Worm (Caenorhabditis elegans) whole organism, mixed stage, embryonic: ENCODE measurements around the gene cubn-1.

Source experiments
- bed-3 ChIP-seq: fragments of 200-800 bp; sonication (Bioruptor generic); optimal IDR thresholded peaks from 3 replicates; lab custom pipeline; 2018; ENCODE audit warnings: mild to moderate bottlenecking, missing genetic modification characterization, moderate library complexity, missing compliant biosample characterization
- ceh-39 ChIP-seq: fragments of 150-350 bp; optimal IDR thresholded peaks from 2 replicates; lab custom pipeline; 2014; ENCODE audit warnings: missing biosample characterization, missing genetic modification characterization
- ceh-83 ChIP-seq: fragments of 200-800 bp; sonication (Bioruptor generic); optimal IDR thresholded peaks from 2 replicates; lab custom pipeline; 2018; ENCODE audit warnings: mild to moderate bottlenecking, missing genetic modification characterization, missing compliant biosample characterization
- drap-1 ChIP-seq: fragments of 200-800 bp; sonication (Bioruptor generic); optimal IDR thresholded peaks from 3 replicates; lab custom pipeline; 2018; ENCODE audit warnings: mild to moderate bottlenecking, missing genetic modification characterization, missing compliant biosample characterization
- elt-1 ChIP-seq: sonication (generic microtip); optimal IDR thresholded peaks from 2 replicates; lab custom pipeline; 2017; ENCODE audit warnings: missing genetic modification characterization, mild to moderate bottlenecking, missing compliant biosample characterization, antibody characterized with exemption, moderate library complexity, borderline replicate concordance; ENCODE audit not compliant: insufficient read depth
- elt-3 ChIP-seq: fragments of 150-350 bp; optimal IDR thresholded peaks from 2 replicates; lab custom pipeline; 2014; ENCODE audit warnings: missing biosample characterization, missing genetic modification characterization
- flh-1 ChIP-seq: fragments of 200-800 bp; sonication (Bioruptor generic); optimal IDR thresholded peaks from 2 replicates; lab custom pipeline; 2018; ENCODE audit warnings: mild to moderate bottlenecking, missing genetic modification characterization, moderate library complexity, missing compliant biosample characterization
- hlh-1 ChIP-seq: fragments of 150-350 bp; optimal IDR thresholded peaks from 2 replicates; lab custom pipeline; 2014; ENCODE audit warnings: missing biosample characterization, missing genetic modification reagents, missing genetic modification characterization
- lsy-2 ChIP-seq: fragments of 150-350 bp; optimal IDR thresholded peaks from 2 replicates; lab custom pipeline; 2014; ENCODE audit warnings: missing biosample characterization, missing genetic modification characterization
- mab-5 ChIP-seq: fragments of 150-350 bp; optimal IDR thresholded peaks from 2 replicates; lab custom pipeline; 2014; ENCODE audit warnings: missing biosample characterization, missing genetic modification characterization
- mep-1 ChIP-seq: fragments of 150-350 bp; optimal IDR thresholded peaks from 2 replicates; lab custom pipeline; 2017; ENCODE audit warnings: missing biosample characterization, missing genetic modification reagents, missing genetic modification characterization, inconsistent platforms
- mls-2 ChIP-seq: sonication (generic microtip); optimal IDR thresholded peaks from 2 replicates; lab custom pipeline; 2016; ENCODE audit warnings: mild to moderate bottlenecking, missing genetic modification characterization, moderate library complexity, missing compliant biosample characterization
- nhr-12 ChIP-seq: fragments of 150-350 bp; optimal IDR thresholded peaks from 2 replicates; lab custom pipeline; 2014; ENCODE audit warnings: missing biosample characterization, missing genetic modification characterization
- nhr-2 ChIP-seq: fragments of 150-350 bp; optimal IDR thresholded peaks from 2 replicates; lab custom pipeline; 2014; ENCODE audit warnings: missing biosample characterization, missing genetic modification characterization
- nhr-237 ChIP-seq: fragments of 150-350 bp; optimal IDR thresholded peaks from 2 replicates; lab custom pipeline; 2014; ENCODE audit warnings: missing biosample characterization, missing genetic modification characterization
- nhr-28 ChIP-seq: fragments of 150-350 bp; optimal IDR thresholded peaks from 2 replicates; lab custom pipeline; 2014; ENCODE audit warnings: missing biosample characterization, missing genetic modification characterization
- sem-2 ChIP-seq: fragments of 200-800 bp; sonication (Bioruptor generic); optimal IDR thresholded peaks from 2 replicates; lab custom pipeline; 2018; ENCODE audit warnings: mild to moderate bottlenecking, missing genetic modification characterization, missing compliant biosample characterization
- tbx-8 ChIP-seq: fragments of 200-800 bp; sonication (Bioruptor generic); optimal IDR thresholded peaks from 2 replicates; lab custom pipeline; 2018; ENCODE audit warnings: mild to moderate bottlenecking, missing genetic modification characterization, moderate library complexity, missing compliant biosample characterization
- unc-120 ChIP-seq: sonication (generic microtip); optimal IDR thresholded peaks from 2 replicates; lab custom pipeline; 2017; ENCODE audit warnings: missing genetic modification characterization, missing compliant biosample characterization; ENCODE audit not compliant: poor library complexity, severe bottlenecking
- unc-39 ChIP-seq: fragments of 150-350 bp; optimal IDR thresholded peaks from 2 replicates; lab custom pipeline; 2014; ENCODE audit warnings: missing biosample characterization, missing genetic modification characterization
- unc-62 ChIP-seq: fragments of 150-350 bp; optimal IDR thresholded peaks from 2 replicates; lab custom pipeline; 2014; ENCODE audit warnings: missing biosample characterization, missing genetic modification reagents, missing genetic modification characterization
- zip-8 ChIP-seq: fragments of 150-350 bp; optimal IDR thresholded peaks from 2 replicates; lab custom pipeline; 2014; ENCODE audit warnings: missing biosample characterization, missing genetic modification characterization
- ztf-11 ChIP-seq: fragments of 150-350 bp; optimal IDR thresholded peaks from 2 replicates; lab custom pipeline; 2014; ENCODE audit warnings: missing biosample characterization, missing genetic modification characterization

The cubn-1 gene

ce11 chrV:12667926-12668325, 56.8 kb downstream of the cubn-1 start, which contains the start of gene W05B10.4:
Gene W05B10.4 (plus strand): TSS chrV:12668226.
- TF ChIP-seq flh-1 (GFP tag; lab: Kevin White, UChicago), result no peak
- no peak for TF ChIP-seq mls-2 (tag; lab: Kevin White, UChicago)
- TF ChIP-seq ztf-11 (tag; lab: Kevin White, UChicago), result no peak
- TF ChIP-seq mep-1, result no peak
- no peak for TF ChIP-seq bed-3 (GFP tag; lab: Kevin White, UChicago)
- TF ChIP-seq tbx-8 (GFP tag; lab: Kevin White, UChicago), result no peak
- no peak for TF ChIP-seq unc-39 (tag; lab: Kevin White, UChicago)
- no peak for TF ChIP-seq sem-2 (GFP tag; lab: Kevin White, UChicago)
- no peak for TF ChIP-seq nhr-2
- TF ChIP-seq nhr-28 (tag; lab: Kevin White, UChicago), result no peak
- TF ChIP-seq zip-8 (tag; lab: Kevin White, UChicago), result no peak
- no peak for TF ChIP-seq unc-62
- no peak for TF ChIP-seq drap-1
- TF ChIP-seq nhr-237 (tag; lab: Kevin White, UChicago), result no peak
- TF ChIP-seq lsy-2 (tag; lab: Kevin White, UChicago), result no peak

- no peak for TF ChIP-seq sem-2 (GFP tag; lab: Kevin White, UChicago)
- TF ChIP-seq bed-3 (GFP tag; lab: Kevin White, UChicago), result no peak
- no peak for TF ChIP-seq hlh-1 (tag; lab: Kevin White, UChicago)
- TF ChIP-seq ceh-39 (tag; lab: Kevin White, UChicago), result no peak
- no peak for TF ChIP-seq elt-3 (tag; lab: Kevin White, UChicago)
- TF ChIP-seq elt-1 (tag; lab: Kevin White, UChicago), result no peak
- TF ChIP-seq zip-8 (tag; lab: Kevin White, UChicago), result no peak
Measured at ce11 chrV:12670607-12671006, 59.5 kb downstream of the cubn-1 start, which contains the start of gene srx-116. Gene srx-116 (plus strand): TSS chrV:12670907.

- TF ChIP-seq tbx-8 (GFP tag; lab: Kevin White, UChicago) (no peak), unc-120 (tag; lab: Kevin White, UChicago) (no peak), hlh-1 (tag; lab: Kevin White, UChicago) (no peak), nhr-12 (tag; lab: Kevin White, UChicago) (no peak)
Measured at ce11 chrV:12673745-12674144, 62.6 kb downstream of the cubn-1 start.

ce11 chrV:12676299-12676698, 65.2 kb downstream of the cubn-1 start:
- no peak for TF ChIP-seq mep-1
- no peak for TF ChIP-seq ceh-83 (GFP tag; lab: Kevin White, UChicago)
- no peak for TF ChIP-seq elt-3 (tag; lab: Kevin White, UChicago)
- no peak for TF ChIP-seq mls-2 (tag; lab: Kevin White, UChicago)
- TF ChIP-seq unc-62, result no peak
- TF ChIP-seq bed-3 (GFP tag; lab: Kevin White, UChicago), result no peak
- TF ChIP-seq mab-5, result no peak
